Worm (Caenorhabditis elegans) whole organism, L4/young adult: ENCODE data around the gene F41G3.20.
A peak's percentile ranks its signal among the peaks of the same experiment; 100 is the strongest.

ENCODE experiments used
- W03F9.2 ChIP-seq: fragments of 150-350 bp; optimal IDR thresholded peaks from 2 replicates; lab custom pipeline; 2014; ENCODE audit warnings: missing biosample characterization, missing genetic modification characterization
- dao-5 ChIP-seq: sonication (generic microtip); optimal IDR thresholded peaks from 2 replicates; lab custom pipeline; 2016; ENCODE audit warnings: missing genotype, missing genetic modification characterization, moderate library complexity, missing compliant biosample characterization
- him-1 ChIP-seq: sonication (generic microtip); optimal IDR thresholded peaks from 2 replicates; lab custom pipeline; 2016; ENCODE audit warnings: missing genotype, missing genetic modification reagents, missing genetic modification characterization, missing compliant biosample characterization

F41G3.20 gene

ce11 chrII:6733718-6734117 is 17.1 kb downstream of the F41G3.20 start, which contains the start of gene T14B4.9:
Gene T14B4.9, minus strand, starts transcription at chrII:6733818.
- TF ChIP-seq him-1 = no peak
- TF ChIP-seq W03F9.2 (tag; lab: Kevin White, UChicago) = no peak
- no peak for TF ChIP-seq dao-5

- TF ChIP-seq him-1 = no peak
- no peak for TF ChIP-seq W03F9.2 (tag; lab: Kevin White, UChicago)
- TF ChIP-seq dao-5 = no peak
Observed at ce11 chrII:6729331-6729730, 21.5 kb downstream of the F41G3.20 start, which contains the start of gene T14B4.8. Gene T14B4.8, minus strand, starts transcription at chrII:6729390.

ce11 chrII:6726814-6727213 is 24.0 kb downstream of the F41G3.20 start:
- no peak for TF ChIP-seq him-1
- no peak for TF ChIP-seq W03F9.2 (tag; lab: Kevin White, UChicago)
- no peak for TF ChIP-seq dao-5

ce11 chrII:6721581-6721980 is 29.2 kb downstream of the F41G3.20 start:
- TF ChIP-seq dao-5 (no peak), W03F9.2 (tag; lab: Kevin White, UChicago) (no peak), him-1 (peak; percentile 49)

- TF ChIP-seq W03F9.2 (tag; lab: Kevin White, UChicago) = no peak
- no peak for TF ChIP-seq him-1
- TF ChIP-seq dao-5 = no peak
Observed at ce11 chrII:6718221-6718620, 32.6 kb downstream of the F41G3.20 start, which contains the start of gene tsp-10. Gene tsp-10, plus strand, starts transcription at chrII:6718586.

DNA sequence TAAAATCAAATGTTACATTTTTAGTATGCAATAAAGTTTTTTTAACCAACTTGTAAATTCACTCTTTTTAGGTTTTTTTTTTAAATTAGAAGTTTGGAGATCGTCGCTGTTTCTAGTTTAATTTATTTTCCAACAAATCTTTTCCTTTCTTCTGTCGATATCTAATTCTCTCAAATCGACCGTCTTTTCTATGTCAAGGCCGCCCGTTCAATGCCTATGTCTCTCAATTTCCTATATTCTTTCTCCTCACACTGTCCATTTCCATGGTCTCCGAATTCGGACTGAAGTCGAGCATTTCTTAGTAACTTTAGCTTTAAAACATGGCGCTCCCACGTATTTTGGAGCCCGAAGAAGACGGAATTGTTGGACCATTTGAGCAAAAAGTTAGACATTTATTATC is 34.2 kb downstream of the F41G3.20 start, which contains the start of the genes T14B4.5 and T14B4.20:
Gene T14B4.5 (plus strand): TSS at position 226 of the 400 bp plus-strand sequence.
Gene T14B4.20 (plus strand): TSS at position 264 of the 400 bp plus-strand sequence.
- TF ChIP-seq dao-5 = no peak
- TF ChIP-seq W03F9.2 (tag; lab: Kevin White, UChicago) = no peak
- TF ChIP-seq him-1 = no peak

ce11 chrII:6715853-6716252 is 35.0 kb downstream of the F41G3.20 start:
- TF ChIP-seq him-1 (no peak), dao-5 (no peak), W03F9.2 (tag; lab: Kevin White, UChicago) (no peak)

DNA sequence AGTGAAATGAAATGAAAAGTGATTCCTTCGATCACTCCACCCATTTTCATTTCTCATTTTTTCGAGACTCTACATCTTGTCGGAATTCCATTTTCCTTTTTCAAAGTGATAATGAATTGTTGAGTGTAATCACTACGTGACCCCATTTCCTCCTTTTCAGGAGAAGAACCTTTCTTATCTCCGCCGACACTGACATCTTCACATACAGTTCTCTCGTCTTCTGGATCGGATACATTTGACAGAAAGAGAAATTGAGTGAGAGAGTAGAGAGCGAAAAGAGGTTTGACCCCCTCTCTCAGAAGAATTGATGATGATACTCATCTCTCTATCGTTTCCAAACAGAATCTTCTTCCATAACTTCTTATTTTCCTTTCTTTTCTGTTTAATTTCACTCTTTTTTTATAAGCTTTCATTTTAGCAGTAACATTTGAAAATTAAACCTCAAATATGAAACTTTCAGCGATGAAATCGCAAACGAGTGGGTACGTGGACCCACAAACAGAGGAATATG is 36.9 kb downstream of the F41G3.20 start, which contains the start of gene dpy-2:
Gene dpy-2 (plus strand): TSS at position 461 of the 511 bp plus-strand sequence.
- no peak for TF ChIP-seq him-1
- TF ChIP-seq W03F9.2 (tag; lab: Kevin White, UChicago) = no peak
- TF ChIP-seq dao-5 = no peak

ce11 chrII:6713003-6713402 is 37.8 kb downstream of the F41G3.20 start:
- TF ChIP-seq dao-5 (no peak), W03F9.2 (tag; lab: Kevin White, UChicago) (no peak), him-1 (no peak)

ce11 chrII:6712177-6712981 is 38.5 kb downstream of the F41G3.20 start, which contains the start of the genes dpy-10 and T14B4.19:
Gene dpy-10, minus strand, starts transcription at chrII:6712227.
Gene T14B4.19, minus strand, starts transcription at chrII:6712931.
- TF ChIP-seq W03F9.2 (tag; lab: Kevin White, UChicago) = no peak
- no peak for TF ChIP-seq him-1
- no peak for TF ChIP-seq dao-5

ce11 chrII:6710596-6710995 is 40.2 kb downstream of the F41G3.20 start:
- TF ChIP-seq dao-5 = no peak
- TF ChIP-seq W03F9.2 (tag; lab: Kevin White, UChicago) = no peak
- TF ChIP-seq him-1 = no peak

DNA sequence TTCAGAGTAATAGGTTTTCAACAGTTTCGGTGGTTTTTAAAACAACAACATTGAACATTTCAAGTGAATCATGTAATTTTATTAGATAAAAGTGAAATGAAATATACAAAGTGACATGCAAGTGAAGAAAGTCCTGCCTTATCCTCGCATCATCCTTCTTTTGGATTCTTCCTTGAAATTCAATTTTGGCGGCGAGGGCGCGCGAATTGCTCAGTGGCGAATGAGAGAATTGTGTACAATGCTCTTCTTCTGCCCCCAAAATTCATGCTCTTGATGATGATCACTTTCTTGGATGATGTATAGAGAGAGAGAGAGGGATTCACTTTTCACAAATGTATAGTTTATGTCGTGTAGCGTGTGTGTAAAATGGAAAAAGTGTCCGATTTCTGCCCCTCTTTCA is 41.1 kb downstream of the F41G3.20 start:
- no peak for TF ChIP-seq W03F9.2 (tag; lab: Kevin White, UChicago)
- no peak for TF ChIP-seq dao-5
- no peak for TF ChIP-seq him-1

DNA sequence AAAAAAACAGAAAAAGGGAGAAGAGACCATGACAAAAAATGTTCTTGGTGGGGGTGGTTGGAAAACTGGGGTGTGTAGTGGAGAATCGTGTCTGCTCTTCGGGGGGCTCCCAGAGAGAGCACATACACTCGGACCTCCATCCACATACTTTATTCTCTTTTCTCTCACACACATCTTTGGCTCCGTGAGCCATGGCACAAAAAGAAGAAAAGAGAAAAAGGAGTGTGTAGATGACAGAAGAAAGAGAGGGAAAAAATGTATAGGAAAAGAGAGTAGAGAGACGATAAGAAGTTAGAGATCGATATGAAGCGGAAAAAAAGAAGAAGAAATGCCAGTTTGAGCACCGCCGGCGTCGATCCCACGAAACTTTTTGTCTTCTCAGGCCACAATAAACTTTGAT is 41.8 kb downstream of the F41G3.20 start:
- TF ChIP-seq him-1 = peak; percentile 56
- TF ChIP-seq dao-5 = no peak
- no peak for TF ChIP-seq W03F9.2 (tag; lab: Kevin White, UChicago)

ce11 chrII:6707496-6708260 is 43.2 kb downstream of the F41G3.20 start:
- TF ChIP-seq W03F9.2 (tag; lab: Kevin White, UChicago) (no peak), dao-5 (no peak), him-1 (no peak)
